Worm (Caenorhabditis elegans) whole organism, L2 larva: ENCODE results near the gene C50E3.15.

Source experiments
- Y55F3AM.14 ChIP-seq: fragments of 200-800 bp; sonication (Bioruptor generic); optimal IDR thresholded peaks from 2 replicates; lab custom pipeline; 2018; ENCODE audit warnings: mild to moderate bottlenecking, missing genetic modification characterization, missing compliant biosample characterization
- ZK546.5 ChIP-seq: sonication (generic microtip); optimal IDR thresholded peaks from 2 replicates; lab custom pipeline; 2017; ENCODE audit warnings: missing biosample characterization, missing genetic modification characterization
- ama-1 ChIP-seq: fragments of 150-350 bp; optimal IDR thresholded peaks from 2 replicates; lab custom pipeline; 2018; ENCODE audit warnings: inconsistent platforms
- elt-3 ChIP-seq: sonication (generic microtip); optimal IDR thresholded peaks from 2 replicates; lab custom pipeline; 2017; ENCODE audit warnings: missing biosample characterization, missing genetic modification characterization
- lsy-2 ChIP-seq, 2 experiments: fragments of 150-350 bp in 1 of 2; sonication (generic microtip) in 1 of 2; optimal IDR thresholded peaks; 2 replicates each; lab custom pipeline; 2014 to 2017; ENCODE audit warnings: missing biosample characterization in 2 of 2, missing genetic modification characterization in 2 of 2
- nhr-77 ChIP-seq: fragments of 150-350 bp; optimal IDR thresholded peaks from 2 replicates; lab custom pipeline; 2014; ENCODE audit warnings: missing biosample characterization, missing genetic modification characterization
- peb-1 ChIP-seq: fragments of 150-350 bp; optimal IDR thresholded peaks from 2 replicates; lab custom pipeline; 2014; ENCODE audit warnings: missing biosample characterization, missing genetic modification characterization
- skn-1 ChIP-seq: sonication (generic microtip); optimal IDR thresholded peaks from 2 replicates; lab custom pipeline; 2017; ENCODE audit warnings: missing biosample characterization, missing genetic modification characterization
- snpc-4 ChIP-seq: fragments of 150-350 bp; optimal IDR thresholded peaks from 2 replicates; lab custom pipeline; 2014; ENCODE audit warnings: missing biosample characterization, missing genetic modification characterization
- unc-55 ChIP-seq: fragments of 150-350 bp; sonication (generic microtip); optimal IDR thresholded peaks from 3 replicates; lab custom pipeline; 2014; ENCODE audit warnings: missing biosample characterization, missing genetic modification reagents, missing genetic modification characterization
- unc-62 ChIP-seq: fragments of 150-350 bp; optimal IDR thresholded peaks from 2 replicates; lab custom pipeline; 2014; ENCODE audit warnings: missing biosample characterization, missing genetic modification reagents, missing genetic modification characterization

ce11 chrV:7635469-7635868 lies 17.3 kb downstream of the C50E3.15 start, which contains the start of gene srd-29:
- TF ChIP-seq unc-55 (no peak), ama-1 (no peak), peb-1 (tag; lab: Kevin White, UChicago) (no peak), skn-1 (tag; lab: Kevin White, UChicago) (no peak), lsy-2 (tag; optimal IDR thresholded peaks at IDR 0.05; lab: Kevin White, UChicago) (no peak), unc-62 (GFP tag; lab: Kevin White, UChicago) (no peak), snpc-4 (tag; lab: Kevin White, UChicago) (no peak), nhr-77 (tag; lab: Kevin White, UChicago) (no peak), ZK546.5 (tag; lab: Kevin White, UChicago) (no peak), Y55F3AM.14 (no peak), elt-3 (tag; lab: Kevin White, UChicago) (no peak)
